Worm (Caenorhabditis elegans): Measurements from ENCODE around the gene pgm-1.
"Not testable (repeated sequence)": the region's sequence is repeated elsewhere in the genome, so short reads cannot be mapped to it uniquely, and the experiment has no call there.

pgm-1 gene

DNA sequence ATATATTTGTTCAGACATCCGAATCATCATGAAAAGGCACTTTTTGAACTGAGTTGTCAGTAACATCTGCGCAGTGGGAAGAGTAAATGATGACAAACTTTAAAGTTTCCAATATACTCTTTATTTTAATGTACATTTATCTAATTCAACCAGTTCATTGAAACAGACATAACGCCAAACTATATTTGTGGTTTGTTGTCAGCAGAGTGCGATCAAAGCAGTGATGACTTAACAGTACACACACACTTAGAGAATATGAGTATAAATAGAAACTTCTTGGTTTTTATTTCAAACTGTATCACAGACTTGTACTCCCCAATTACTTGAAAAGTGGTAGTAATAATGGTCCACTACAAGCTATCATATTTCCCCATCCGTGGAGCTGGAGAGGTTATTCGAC is 5.8 kb upstream of the pgm-1 start, which contains the start of gene gst-8:
Gene gst-8 (plus strand): TSS at position 301 of the 400 bp plus-strand sequence.
- TF ChIP-seq F13C5.2 (tag; optimal IDR thresholded peaks at IDR 0.05) (no peak), ets-7 (tag; optimal IDR thresholded peaks at IDR 0.05) (no peak), pes-1 (GFP tag; IDR thresholded peaks at IDR 0.05) (no peak), tra-4 (tag; optimal IDR thresholded peaks at IDR 0.05) (no peak), tbx-11 (GFP tag; IDR thresholded peaks at IDR 0.05) (no peak), ama-1 (optimal IDR thresholded peaks at IDR 0.05) (no peak)

DNA sequence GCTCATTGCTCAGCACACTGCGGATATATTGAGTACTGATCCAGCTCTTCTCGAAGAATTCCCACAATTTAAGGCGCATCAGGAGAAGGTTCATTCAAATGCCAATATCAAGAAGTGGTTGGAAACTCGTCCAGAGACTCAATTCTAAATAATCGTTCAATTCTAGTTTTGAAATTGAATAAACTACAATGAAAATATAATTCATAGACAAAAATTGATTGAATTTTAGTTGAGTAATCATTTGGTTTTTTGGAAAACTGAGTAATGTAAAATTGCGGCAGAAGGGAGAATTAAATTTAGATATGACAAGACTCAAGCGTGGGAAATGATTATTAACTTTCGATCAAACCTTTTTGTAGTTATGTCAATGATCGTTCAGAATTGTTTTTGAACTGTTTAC is 4.8 kb upstream of the pgm-1 start:
- TF ChIP-seq tra-4 (tag; optimal IDR thresholded peaks at IDR 0.05) (no peak), hmg-4 (GFP tag; optimal IDR thresholded peaks at IDR 0.05) (no peak), pes-1 (GFP tag; IDR thresholded peaks at IDR 0.05) (no peak), ets-7 (tag; optimal IDR thresholded peaks at IDR 0.05) (no peak)

DNA sequence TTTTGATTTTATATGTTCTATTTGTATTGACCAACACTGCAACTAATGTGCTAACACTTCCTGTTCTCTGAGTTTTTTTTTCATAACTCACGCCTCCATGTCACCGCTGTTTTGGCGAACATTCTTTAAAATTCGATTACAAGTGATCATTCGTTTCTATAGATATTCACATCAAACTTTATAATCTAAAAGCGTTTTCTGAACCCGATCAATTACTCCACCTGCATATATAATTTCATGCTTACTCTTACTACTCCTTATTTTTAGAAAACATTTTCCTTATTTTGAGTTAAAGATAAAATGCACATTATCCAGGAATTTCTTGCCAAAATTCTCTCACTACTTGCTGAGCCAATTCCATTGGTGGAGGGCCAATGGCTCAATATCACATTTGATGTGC is 3.3 kb upstream of the pgm-1 start, which contains the start of gene R05F9.7:
Gene R05F9.7 (plus strand): TSS at position 301 of the 400 bp plus-strand sequence.
- TF ChIP-seq hmbx-1 (tag; optimal IDR thresholded peaks at IDR 0.05): no peak
- no peak for TF ChIP-seq tra-4 (tag; optimal IDR thresholded peaks at IDR 0.05)
- no peak for TF ChIP-seq F13C5.2 (tag; optimal IDR thresholded peaks at IDR 0.05)
- no peak for TF ChIP-seq scrt-1 (GFP tag; IDR thresholded peaks at IDR 0.05)
- TF ChIP-seq flt-1 (GFP tag; IDR thresholded peaks at IDR 0.05): no peak
- no peak for TF ChIP-seq hmg-4 (GFP tag; optimal IDR thresholded peaks at IDR 0.05)

DNA sequence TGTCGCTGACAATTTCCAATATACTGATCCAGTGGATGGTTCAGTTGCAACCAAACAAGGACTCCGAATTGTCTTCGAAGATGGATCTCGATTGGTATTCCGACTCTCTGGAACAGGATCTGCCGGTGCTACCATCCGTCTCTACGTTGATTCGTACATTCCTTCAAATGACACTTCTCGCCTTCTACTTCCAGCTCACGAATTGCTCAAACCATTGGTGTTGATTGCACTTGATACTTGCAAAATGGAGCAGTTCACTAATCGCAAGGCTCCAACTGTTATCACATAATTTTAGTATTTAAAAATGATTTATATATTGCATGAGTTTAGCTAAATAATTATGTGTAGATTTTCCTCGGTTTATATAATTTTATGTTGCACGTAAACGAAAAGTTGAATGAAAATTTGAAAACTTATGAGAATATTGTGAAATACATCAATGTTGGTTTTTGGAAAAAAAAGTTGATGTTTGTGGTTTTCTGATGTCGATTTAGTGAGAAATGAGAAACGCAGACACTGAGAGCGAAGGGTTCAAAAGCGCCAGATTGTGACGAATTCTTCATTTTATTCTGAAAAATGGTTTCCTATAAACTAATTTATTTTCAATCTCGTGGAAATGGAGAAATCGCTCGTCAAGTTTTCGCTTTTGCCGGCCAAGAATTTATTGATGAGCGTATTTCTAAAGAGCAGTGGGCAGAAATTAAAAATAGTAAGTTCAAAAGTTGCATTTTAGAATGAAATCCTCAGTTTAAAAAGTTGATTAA is 2.0 kb downstream of the pgm-1 start, which contains the start of gene gst-9:
Gene gst-9 (plus strand): TSS at position 574 of the 764 bp plus-strand sequence.
- no peak for TF ChIP-seq B0310.2 (tag; optimal IDR thresholded peaks at IDR 0.05)
- no peak for TF ChIP-seq scrt-1 (GFP tag; IDR thresholded peaks at IDR 0.05)
- no peak for TF ChIP-seq F13C5.2 (tag; optimal IDR thresholded peaks at IDR 0.05)
- TF ChIP-seq ama-1 (optimal IDR thresholded peaks at IDR 0.05): no peak
- no peak for TF ChIP-seq flt-1 (GFP tag; IDR thresholded peaks at IDR 0.05)
- TF ChIP-seq ets-7 (tag; optimal IDR thresholded peaks at IDR 0.05): no peak
- no peak for TF ChIP-seq hmbx-1 (tag; optimal IDR thresholded peaks at IDR 0.05)
- TF ChIP-seq tra-4 (tag; optimal IDR thresholded peaks at IDR 0.05): no peak
- TF ChIP-seq tbx-11 (GFP tag; IDR thresholded peaks at IDR 0.05): no peak
- no peak for TF ChIP-seq ceh-13 (GFP tag; optimal IDR thresholded peaks at IDR 0.05)
- TF ChIP-seq aly-1 (tag; optimal IDR thresholded peaks at IDR 0.05): no peak
- no peak for TF ChIP-seq pes-1 (GFP tag; IDR thresholded peaks at IDR 0.05)
- TF ChIP-seq tbx-37 (GFP tag; conservative IDR thresholded peaks at IDR 0.05): no peak
- no peak for TF ChIP-seq ceh-36 (tag; optimal IDR thresholded peaks at IDR 0.05)
- no peak for TF ChIP-seq hnd-1 (tag; optimal IDR thresholded peaks at IDR 0.05)
- TF ChIP-seq hmg-4 (GFP tag; optimal IDR thresholded peaks at IDR 0.05): no peak
- TF ChIP-seq sea-1 (GFP tag; conservative IDR thresholded peaks at IDR 0.05): no peak

DNA sequence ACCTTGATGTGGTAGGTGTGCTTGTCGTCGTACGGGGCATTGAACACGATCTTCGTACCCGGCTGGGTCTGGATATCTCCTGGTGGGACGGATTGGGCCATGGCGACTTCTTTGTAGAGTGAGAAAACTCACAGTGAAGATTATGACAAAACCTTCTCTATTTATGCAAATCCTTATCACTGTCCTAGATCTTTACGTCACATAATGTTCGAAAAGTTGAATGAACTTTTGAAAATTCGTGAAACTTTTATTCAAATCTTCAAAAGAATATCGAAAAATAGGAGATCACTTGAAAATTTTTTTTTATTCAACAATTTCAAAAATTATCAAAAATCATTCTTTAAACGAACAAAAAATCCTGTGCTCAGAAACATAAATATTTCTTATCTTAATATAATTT is 3.4 kb downstream of the pgm-1 start, which contains the start of gene msp-33:
Gene msp-33 (minus strand): TSS at position 101 of the 400 bp plus-strand sequence.
- no peak for TF ChIP-seq hnd-1 (tag; optimal IDR thresholded peaks at IDR 0.05)
- TF ChIP-seq ceh-13 (GFP tag; optimal IDR thresholded peaks at IDR 0.05): no peak
- no peak for TF ChIP-seq F13C5.2 (tag; optimal IDR thresholded peaks at IDR 0.05)
- no peak for TF ChIP-seq tbx-11 (GFP tag; IDR thresholded peaks at IDR 0.05)
- no peak for TF ChIP-seq aly-1 (tag; optimal IDR thresholded peaks at IDR 0.05)
- TF ChIP-seq B0310.2 (tag; optimal IDR thresholded peaks at IDR 0.05): no peak
- no peak for TF ChIP-seq flt-1 (GFP tag; IDR thresholded peaks at IDR 0.05)
- TF ChIP-seq hmg-4 (GFP tag; optimal IDR thresholded peaks at IDR 0.05): no peak
- TF ChIP-seq ceh-36 (tag; optimal IDR thresholded peaks at IDR 0.05): no peak
- no peak for TF ChIP-seq ama-1 (optimal IDR thresholded peaks at IDR 0.05)
- no peak for TF ChIP-seq tbx-37 (GFP tag; conservative IDR thresholded peaks at IDR 0.05)
- no peak for TF ChIP-seq sea-1 (GFP tag; conservative IDR thresholded peaks at IDR 0.05)
- no peak for TF ChIP-seq tra-4 (tag; optimal IDR thresholded peaks at IDR 0.05)
- TF ChIP-seq hmbx-1 (tag; optimal IDR thresholded peaks at IDR 0.05): no peak
- TF ChIP-seq scrt-1 (GFP tag; IDR thresholded peaks at IDR 0.05): no peak
- no peak for TF ChIP-seq pes-1 (GFP tag; IDR thresholded peaks at IDR 0.05)
- no peak for TF ChIP-seq ets-7 (tag; optimal IDR thresholded peaks at IDR 0.05)

DNA sequence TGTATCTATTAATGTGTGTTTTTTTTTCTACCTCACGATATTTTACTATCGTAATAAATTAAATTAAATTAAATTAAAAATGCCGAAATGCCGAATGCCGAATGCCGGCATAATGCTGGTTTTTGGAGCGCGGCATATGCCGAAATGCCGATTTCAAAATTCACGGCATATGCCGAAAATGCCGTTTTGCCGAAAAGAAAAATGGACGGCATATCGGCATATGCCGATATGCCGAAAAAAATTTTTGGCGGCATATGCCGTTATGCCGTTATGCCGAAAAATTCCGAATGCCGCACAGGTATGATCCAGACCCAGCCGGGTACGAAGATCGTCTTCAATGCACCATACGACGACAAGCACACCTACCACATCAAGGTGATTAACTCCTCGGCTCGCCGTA is 9.3 kb downstream of the pgm-1 start, which contains the start of gene msp-32:
Gene msp-32 (plus strand): TSS at position 301 of the 400 bp plus-strand sequence.
- TF ChIP-seq F13C5.2 (tag; optimal IDR thresholded peaks at IDR 0.05); hmg-4 (GFP tag; optimal IDR thresholded peaks at IDR 0.05); tra-4 (tag; optimal IDR thresholded peaks at IDR 0.05): not testable (repeated sequence)

DNA sequence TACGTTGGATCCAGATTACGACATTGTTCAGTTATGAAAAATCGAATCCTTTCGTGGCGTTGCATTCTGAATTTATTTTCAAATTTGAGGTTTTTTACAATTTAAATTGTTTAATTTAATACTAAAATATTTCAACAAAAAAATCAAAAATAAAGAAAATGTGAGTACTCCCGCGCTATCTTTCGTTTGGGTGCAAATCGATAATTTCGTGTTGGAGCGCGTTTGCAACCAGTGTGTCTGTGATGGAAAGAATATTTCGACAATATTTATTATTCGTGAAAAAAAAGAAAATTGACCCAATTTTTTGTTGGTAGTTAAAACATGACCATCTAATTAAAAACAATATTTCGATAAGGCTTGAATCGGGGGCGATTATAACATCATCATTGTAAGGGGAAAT is 12.8 kb downstream of the pgm-1 start, which contains the start of gene R05F9.9:
Gene R05F9.9 (minus strand): TSS at position 66 of the 400 bp plus-strand sequence.
- TF ChIP-seq B0310.2 (tag; optimal IDR thresholded peaks at IDR 0.05) (no peak), tra-4 (tag; optimal IDR thresholded peaks at IDR 0.05) (no peak), scrt-1 (GFP tag; IDR thresholded peaks at IDR 0.05) (no peak), aly-1 (tag; optimal IDR thresholded peaks at IDR 0.05) (no peak), ets-7 (tag; optimal IDR thresholded peaks at IDR 0.05) (no peak), sea-1 (GFP tag; conservative IDR thresholded peaks at IDR 0.05) (no peak), hmg-4 (GFP tag; optimal IDR thresholded peaks at IDR 0.05) (no peak), hmbx-1 (tag; optimal IDR thresholded peaks at IDR 0.05) (no peak), ama-1 (optimal IDR thresholded peaks at IDR 0.05) (no peak), ceh-36 (tag; optimal IDR thresholded peaks at IDR 0.05) (no peak), flt-1 (GFP tag; IDR thresholded peaks at IDR 0.05) (no peak), hnd-1 (tag; optimal IDR thresholded peaks at IDR 0.05) (no peak), tbx-37 (GFP tag; conservative IDR thresholded peaks at IDR 0.05) (no peak), pes-1 (GFP tag; IDR thresholded peaks at IDR 0.05) (no peak), F13C5.2 (tag; optimal IDR thresholded peaks at IDR 0.05) (no peak), tbx-11 (GFP tag; IDR thresholded peaks at IDR 0.05) (no peak), ceh-13 (GFP tag; optimal IDR thresholded peaks at IDR 0.05) (no peak)
